Fruit fly (Drosophila melanogaster) whole organism, prepupa: ENCODE data around the gene Spn28B.
A peak's percentile ranks its signal among the peaks of the same experiment; 100 is the strongest.

Source experiments
- Blimp-1 ChIP-seq: fragments of 200-800 bp; sonication (Bioruptor generic); optimal IDR thresholded peaks from 3 replicates; lab custom pipeline; 2017; ENCODE audit warnings: missing biosample characterization, missing genetic modification characterization, mild to moderate bottlenecking, moderate library complexity, missing genetic modification reagents
- CG10669 ChIP-seq: fragments of 200-800 bp; sonication (Bioruptor generic); optimal IDR thresholded peaks from 3 replicates; lab custom pipeline; 2018; ENCODE audit warnings: missing biosample characterization, mild to moderate bottlenecking, missing genetic modification characterization, moderate library complexity
- CG11294 ChIP-seq: fragments of 200-800 bp; sonication (Bioruptor generic); IDR thresholded peaks from 2 replicates; pipeline ENCODE4 v1.3.6; 2022; ENCODE audit warnings: missing biosample characterization, missing genetic modification characterization
- CG11762 ChIP-seq: fragments of 200-800 bp; sonication (Bioruptor generic); optimal IDR thresholded peaks from 3 replicates; lab custom pipeline; 2016; ENCODE audit warnings: missing biosample characterization, missing genetic modification characterization; ENCODE audit not compliant: insufficient read depth
- CG11902 ChIP-seq: fragments of 200-800 bp; sonication (Bioruptor generic); optimal IDR thresholded peaks from 3 replicates; lab custom pipeline; 2016; ENCODE audit warnings: missing biosample characterization, missing genetic modification characterization
- CG15336 ChIP-seq: fragments of 200-800 bp; sonication (Bioruptor generic); IDR thresholded peaks from 2 replicates; pipeline ENCODE4 v1.3.6; 2022; ENCODE audit warnings: missing biosample characterization, missing genetic modification characterization
- CG1621 ChIP-seq: fragments of 200-800 bp; sonication (Bioruptor generic); optimal IDR thresholded peaks from 3 replicates; lab custom pipeline; 2018; ENCODE audit warnings: missing biosample characterization, mild to moderate bottlenecking, missing genetic modification characterization
- CG3032 ChIP-seq: fragments of 200-800 bp; optimal IDR thresholded peaks from 2 replicates; lab custom pipeline; 2019; ENCODE audit warnings: missing biosample characterization, mild to moderate bottlenecking, missing genetic modification characterization, moderate library complexity
- CG31627 ChIP-seq: fragments of 200-800 bp; sonication (Bioruptor generic); optimal IDR thresholded peaks from 3 replicates; lab custom pipeline; 2016; ENCODE audit warnings: missing biosample characterization, missing genetic modification characterization
- CG3919 ChIP-seq: fragments of 200-800 bp; sonication (Bioruptor generic); optimal IDR thresholded peaks from 3 replicates; lab custom pipeline; 2016; ENCODE audit warnings: missing biosample characterization, missing genetic modification characterization
- CG4318 ChIP-seq: fragments of 200-800 bp; sonication (Bioruptor generic); optimal IDR thresholded peaks from 3 replicates; lab custom pipeline; 2017; ENCODE audit warnings: missing biosample characterization, mild to moderate bottlenecking, missing genetic modification characterization
- CG6163 ChIP-seq: fragments of 200-800 bp; sonication (Bioruptor generic); IDR thresholded peaks from 3 replicates; pipeline ENCODE4 v1.3.6; 2022; ENCODE audit warnings: missing biosample characterization, missing genetic modification characterization
- CG6276 ChIP-seq: fragments of 200-800 bp; sonication (Bioruptor generic); optimal IDR thresholded peaks from 2 replicates; lab custom pipeline; 2017; ENCODE audit warnings: missing biosample characterization, mild to moderate bottlenecking, missing genetic modification characterization
- CG6808 ChIP-seq: fragments of 200-800 bp; sonication (Bioruptor generic); optimal IDR thresholded peaks from 3 replicates; lab custom pipeline; 2017; ENCODE audit warnings: missing biosample characterization, missing genetic modification characterization, mild to moderate bottlenecking, moderate library complexity, missing genetic modification reagents
- CG6854 ChIP-seq: fragments of 200-800 bp; sonication (Bioruptor generic); optimal IDR thresholded peaks from 2 replicates; lab custom pipeline; 2017; ENCODE audit warnings: missing biosample characterization, mild to moderate bottlenecking, missing genetic modification characterization
- CG8119 ChIP-seq: fragments of 200-800 bp; sonication (Bioruptor generic); IDR thresholded peaks from 3 replicates; pipeline ENCODE4 v1.3.6; 2022; ENCODE audit warnings: missing biosample characterization, missing genetic modification characterization
- CG8319 ChIP-seq: fragments of 200-800 bp; sonication (Bioruptor generic); optimal IDR thresholded peaks from 3 replicates; lab custom pipeline; 2016; ENCODE audit warnings: missing biosample characterization, missing genetic modification characterization
- CG8632 ChIP-seq: fragments of 200-800 bp; sonication (Bioruptor generic); optimal IDR thresholded peaks from 3 replicates; lab custom pipeline; 2016; ENCODE audit warnings: missing biosample characterization, missing genetic modification characterization
- CG9139 ChIP-seq: fragments of 200-800 bp; sonication (Bioruptor generic); optimal IDR thresholded peaks from 3 replicates; lab custom pipeline; 2017; ENCODE audit warnings: missing biosample characterization, mild to moderate bottlenecking, missing genetic modification characterization
- Eip75B ChIP-seq: fragments of 200-800 bp; sonication (Bioruptor generic); optimal IDR thresholded peaks from 3 replicates; lab custom pipeline; 2016; ENCODE audit warnings: missing biosample characterization, missing genetic modification characterization
- Eip78C ChIP-seq: fragments of 200-800 bp; sonication (Bioruptor generic); peaks from one replicate; lab custom pipeline; 2016; ENCODE audit warnings: missing biosample characterization, missing genetic modification characterization
- Eip93F ChIP-seq: fragments of 200-800 bp; sonication (Bioruptor generic); optimal IDR thresholded peaks from 2 replicates; lab custom pipeline; 2016; ENCODE audit warnings: missing biosample characterization, mild to moderate bottlenecking, missing genetic modification characterization
- Ets21C ChIP-seq: fragments of 200-800 bp; sonication (Bioruptor generic); optimal IDR thresholded peaks from 3 replicates; lab custom pipeline; 2016; ENCODE audit warnings: missing biosample characterization, missing genetic modification characterization
- Gug ChIP-seq: fragments of 200-800 bp; sonication (Bioruptor generic); IDR thresholded peaks from 2 replicates; pipeline ENCODE4 v1.3.6; 2022; ENCODE audit warnings: missing biosample characterization, missing genetic modification characterization
- Hr38 ChIP-seq: sonication (Bioruptor generic); optimal IDR thresholded peaks from 2 replicates; lab custom pipeline; 2016; ENCODE audit warnings: missing biosample characterization, missing genetic modification characterization
- Hr39 ChIP-seq: fragments of 200-800 bp; sonication (Bioruptor generic); optimal IDR thresholded peaks from 2 replicates; lab custom pipeline; 2016; ENCODE audit warnings: missing biosample characterization, missing genetic modification characterization
- Lpt ChIP-seq: fragments of 200-800 bp; sonication (Bioruptor generic); optimal IDR thresholded peaks from 3 replicates; lab custom pipeline; 2016; ENCODE audit warnings: missing biosample characterization, missing genetic modification characterization
- OdsH ChIP-seq: fragments of 200-800 bp; sonication (Bioruptor generic); optimal IDR thresholded peaks from 3 replicates; lab custom pipeline; 2016; ENCODE audit warnings: missing biosample characterization, missing genetic modification characterization
- Smox ChIP-seq: fragments of 200-800 bp; sonication (Bioruptor generic); optimal IDR thresholded peaks from 3 replicates; lab custom pipeline; 2016; ENCODE audit warnings: missing biosample characterization, missing genetic modification characterization
- Sox102F ChIP-seq: fragments of 200-800 bp; sonication (Bioruptor generic); optimal IDR thresholded peaks from 2 replicates; lab custom pipeline; 2016; ENCODE audit warnings: missing biosample characterization, mild to moderate bottlenecking, missing genetic modification characterization
- Sox15 ChIP-seq: fragments of 200-800 bp; sonication (Bioruptor generic); optimal IDR thresholded peaks from 3 replicates; lab custom pipeline; 2016; ENCODE audit warnings: missing biosample characterization, missing genetic modification characterization
- achi ChIP-seq: fragments of 200-800 bp; sonication (Bioruptor generic); optimal IDR thresholded peaks from 3 replicates; lab custom pipeline; 2016; ENCODE audit warnings: missing biosample characterization, missing genetic modification characterization
- cyc ChIP-seq: fragments of 200-800 bp; sonication (Bioruptor generic); optimal IDR thresholded peaks from 3 replicates; lab custom pipeline; 2016; ENCODE audit warnings: missing biosample characterization, missing genetic modification characterization
- dac ChIP-seq: fragments of 200-800 bp; sonication (Bioruptor generic); optimal IDR thresholded peaks from 2 replicates; lab custom pipeline; 2017; ENCODE audit warnings: missing biosample characterization, mild to moderate bottlenecking, missing genetic modification characterization
- dsx ChIP-seq: fragments of 200-800 bp; optimal IDR thresholded peaks from 3 replicates; lab custom pipeline; 2019; ENCODE audit warnings: missing biosample characterization, mild to moderate bottlenecking, missing genetic modification characterization, moderate library complexity; ENCODE audit not compliant: poor library complexity, severe bottlenecking
- eg ChIP-seq: fragments of 200-800 bp; sonication (Bioruptor generic); IDR thresholded peaks from 3 replicates; pipeline ENCODE4 v1.3.6; 2022; ENCODE audit warnings: missing biosample characterization, missing genetic modification characterization
- esn ChIP-seq: fragments of 200-800 bp; sonication (Bioruptor generic); optimal IDR thresholded peaks from 2 replicates; lab custom pipeline; 2016; ENCODE audit warnings: missing biosample characterization, mild to moderate bottlenecking, missing genetic modification characterization, moderate library complexity
- fd59A ChIP-seq: fragments of 200-800 bp; sonication (Bioruptor generic); optimal IDR thresholded peaks from 2 replicates; lab custom pipeline; 2017; ENCODE audit warnings: missing biosample characterization, mild to moderate bottlenecking, missing genetic modification characterization, missing genetic modification reagents
- fkh ChIP-seq: fragments of 200-800 bp; sonication (Bioruptor generic); optimal IDR thresholded peaks from 3 replicates; lab custom pipeline; 2017; ENCODE audit warnings: missing biosample characterization, mild to moderate bottlenecking, missing genetic modification characterization, moderate library complexity
- lz ChIP-seq: fragments of 200-800 bp; sonication (Bioruptor generic); optimal IDR thresholded peaks from 3 replicates; lab custom pipeline; 2016; ENCODE audit warnings: missing biosample characterization, missing genetic modification characterization
- pdm3 ChIP-seq: fragments of 200-800 bp; sonication (Bioruptor generic); optimal IDR thresholded peaks from 3 replicates; lab custom pipeline; 2016; ENCODE audit warnings: missing biosample characterization, missing genetic modification characterization
- salr ChIP-seq, 2 experiments: fragments of 200-800 bp; sonication (Bioruptor generic); optimal IDR thresholded peaks; 3 replicates each; lab custom pipeline; 2016 to 2018; ENCODE audit warnings: missing biosample characterization in 2 of 2, missing genetic modification characterization in 2 of 2, mild to moderate bottlenecking in 1 of 2
- ss ChIP-seq, 2 experiments: fragments of 200-800 bp; sonication (Bioruptor generic); optimal IDR thresholded peaks; 2 replicates in 1 of 2; 3 replicates in 1 of 2; lab custom pipeline; 2017 to 2018; ENCODE audit warnings: mild to moderate bottlenecking in 2 of 2, missing biosample characterization in 2 of 2, missing genetic modification characterization in 2 of 2, moderate library complexity in 1 of 2
- topi ChIP-seq: fragments of 200-800 bp; sonication (Bioruptor generic); optimal IDR thresholded peaks from 3 replicates; lab custom pipeline; 2016; ENCODE audit warnings: missing biosample characterization, missing genetic modification characterization
- vri ChIP-seq: fragments of 200-800 bp; sonication (Bioruptor generic); optimal IDR thresholded peaks from 3 replicates; lab custom pipeline; 2016; ENCODE audit warnings: missing biosample characterization, mild to moderate bottlenecking, missing genetic modification characterization

Gene Spn28B

DNA sequence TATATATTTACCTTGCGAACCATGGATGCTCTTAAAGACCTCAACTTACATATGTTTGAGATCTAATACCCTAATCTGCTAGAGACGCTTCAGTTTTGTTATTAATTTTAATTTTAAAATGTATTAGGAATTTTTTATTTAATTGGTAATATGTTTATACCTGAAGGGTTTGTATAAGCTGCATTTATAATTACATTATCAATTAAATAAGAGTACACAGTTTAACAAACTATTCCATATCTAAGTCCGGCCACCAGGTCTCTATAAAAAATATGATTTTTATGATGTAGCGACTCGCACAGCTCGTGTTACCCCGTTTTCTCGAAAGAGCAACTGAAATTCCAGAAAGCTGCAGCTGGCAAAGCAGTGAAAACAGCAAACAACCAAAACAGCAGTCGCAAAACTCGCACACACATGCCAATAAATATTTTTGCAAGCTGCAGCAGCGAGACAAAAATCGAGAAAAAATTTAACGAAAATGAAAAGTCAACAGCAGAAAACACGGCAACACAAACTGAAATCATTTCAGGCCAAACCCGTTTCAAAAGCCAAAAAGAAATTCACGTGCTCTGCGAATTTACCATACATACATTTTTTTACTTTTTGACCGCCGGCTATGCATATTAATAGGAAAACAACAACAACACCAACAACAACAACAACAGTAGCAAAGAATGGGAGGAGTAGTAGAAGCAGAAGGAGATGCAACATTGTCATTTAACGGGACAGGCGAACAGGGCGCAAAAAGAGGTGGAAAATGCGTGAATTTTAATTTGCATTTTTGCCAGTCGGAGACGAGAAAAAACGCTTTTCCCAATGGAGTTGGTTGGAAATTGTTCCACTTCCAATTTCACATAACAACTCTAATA, 7.2 kb upstream of the Spn28B start (continued):
- TF ChIP-seq CG8319 (GFP tag; lab: Kevin White, UChicago) (peak; percentile 6), vri (GFP tag; lab: Kevin White, UChicago) (no peak)

DNA sequence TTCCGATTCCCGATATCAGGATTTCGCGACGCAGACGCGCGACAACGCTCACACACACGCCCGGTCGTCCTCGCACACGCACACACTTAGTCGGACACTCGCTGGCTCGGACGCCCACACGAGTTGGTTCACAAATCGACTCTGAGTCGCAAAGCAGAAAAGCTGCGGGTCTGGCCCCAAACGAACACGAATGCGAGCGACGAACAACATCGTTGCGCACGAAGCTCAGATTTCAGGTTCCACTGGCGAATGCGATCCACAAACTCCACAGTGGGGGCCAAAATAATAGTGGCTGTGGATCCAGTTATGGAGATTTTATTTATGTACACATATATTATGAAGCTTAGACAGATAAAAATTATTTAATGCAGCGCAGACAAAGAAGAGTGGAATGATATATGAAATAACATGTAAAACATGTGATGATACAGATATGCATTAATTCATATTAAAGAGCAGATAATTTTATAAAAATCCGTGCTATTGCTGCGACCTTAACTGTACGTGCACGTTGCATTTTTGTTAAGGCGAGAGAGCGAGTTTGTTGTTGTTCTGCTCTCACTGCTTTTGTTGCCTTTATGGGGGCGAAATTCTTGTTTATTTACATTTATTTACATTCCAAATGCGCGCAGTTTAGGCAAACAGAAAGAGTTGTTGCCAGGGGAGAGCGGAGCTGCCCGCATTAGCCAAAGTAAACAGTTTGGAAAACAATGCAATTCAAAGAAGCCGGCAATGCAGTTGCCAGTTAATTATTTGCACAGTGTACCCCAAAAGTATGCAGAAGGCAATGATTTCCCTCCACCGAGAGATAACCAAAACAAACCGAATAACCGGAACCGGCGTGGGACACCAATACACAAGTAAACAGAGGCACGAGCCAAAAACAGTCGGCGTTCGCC, 5.0 kb upstream of the Spn28B start:
- TF ChIP-seq Eip78C (peak; percentile 100), OdsH (no peak), dsx (peak; percentile 96), dac (GFP tag; lab: Kevin White, UChicago) (peak; percentile 82), Ets21C (GFP tag; lab: Kevin White, UChicago) (no peak), CG8632 (GFP tag; lab: Kevin White, UChicago) (peak; percentile 91), pdm3 (peak; percentile 14), ss (GFP tag; optimal IDR thresholded peaks at IDR 0.05; lab: Kevin White, UChicago) (peak; percentile 95 to 96), CG11902 (GFP tag; lab: Kevin White, UChicago) (peak; percentile 91), CG11762 (GFP tag; lab: Kevin White, UChicago) (peak; percentile 94), CG31627 (GFP tag; lab: Kevin White, UChicago) (peak; percentile 93), CG6163 (GFP tag; lab: Robert Waterston, UW) (peak; percentile 94), Eip93F (GFP tag; lab: Kevin White, UChicago) (peak; percentile 53), CG3919 (GFP tag; lab: Kevin White, UChicago) (peak; percentile 96), CG6854 (peak; percentile 91), Eip75B (peak; percentile 97), salr (GFP tag; optimal IDR thresholded peaks at IDR 0.05; lab: Kevin White, UChicago) (peak; percentile 22 to 53), CG6276 (GFP tag; lab: Kevin White, UChicago) (peak; percentile 97), CG10669 (GFP tag; lab: Kevin White, UChicago) (peak; percentile 97), CG8119 (GFP tag; lab: Robert Waterston, UW) (peak; percentile 50; the same call in 1 of the 3 replicates), achi (GFP tag; lab: Kevin White, UChicago) (peak; percentile 68), topi (GFP tag; lab: Kevin White, UChicago) (peak; percentile 97), Hr38 (GFP tag; lab: Kevin White, UChicago) (no peak), Gug (peak; percentile 91), lz (GFP tag; lab: Kevin White, UChicago) (no peak), Sox102F (GFP tag; lab: Kevin White, UChicago) (peak; percentile 83), esn (GFP tag; lab: Kevin White, UChicago) (no peak), Lpt (GFP tag; lab: Kevin White, UChicago) (peak; percentile 88), CG6808 (peak; percentile 95), CG1621 (tag; lab: Kevin White, UChicago) (peak; percentile 71), Hr39 (peak; percentile 58), CG4318 (GFP tag; lab: Kevin White, UChicago) (peak; percentile 78), Sox15 (GFP tag; lab: Kevin White, UChicago) (peak; percentile 92), eg (GFP tag; lab: Robert Waterston, UW) (peak; percentile 94), fkh (peak; percentile 99), vri (GFP tag; lab: Kevin White, UChicago) (peak; percentile 50), cyc (peak; percentile 94), fd59A (no peak), CG11294 (GFP tag; lab: Robert Waterston, UW) (peak; percentile 91), CG3032 (tag; lab: Kevin White, UChicago) (peak; percentile 97), CG15336 (GFP tag; lab: Robert Waterston, UW) (peak; percentile 74), Smox (GFP tag; lab: Kevin White, UChicago) (peak; percentile 92), CG9139 (GFP tag; lab: Kevin White, UChicago) (peak; percentile 95), Blimp-1 (peak; percentile 82)
